Worm (Caenorhabditis elegans): ENCODE results near the gene Y47D3B.12.

DNA sequence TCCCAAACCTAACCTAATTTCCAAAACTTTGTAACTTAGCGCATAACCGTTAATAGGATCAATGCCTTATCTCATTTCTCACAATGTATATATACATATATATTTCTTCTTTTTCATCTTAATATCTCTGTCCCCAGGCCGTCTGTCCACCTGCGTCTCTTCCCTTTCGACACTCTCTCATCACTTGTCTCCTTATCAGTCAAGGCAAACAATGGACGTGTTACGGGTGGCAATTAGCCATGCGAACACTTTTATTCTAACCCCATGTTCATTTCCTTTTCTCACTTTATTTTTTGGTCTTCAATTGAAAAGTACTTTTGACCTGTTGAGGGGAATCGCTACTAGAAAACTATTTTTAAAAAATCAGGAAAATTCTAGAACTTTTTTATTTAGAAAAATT lies 45.4 kb upstream of the Y47D3B.12 start:
- no peak for TF ChIP-seq ama-1 (optimal IDR thresholded peaks at IDR 0.05)
- no peak for TF ChIP-seq mdl-1 (tag; optimal IDR thresholded peaks at IDR 0.05)
- no peak for TF ChIP-seq ceh-16 (tag; optimal IDR thresholded peaks at IDR 0.05)
- no peak for TF ChIP-seq nhr-43 (tag; optimal IDR thresholded peaks at IDR 0.05; ENCODE audit: poor library complexity, severe bottlenecking)
- TF ChIP-seq aly-2 (tag; optimal IDR thresholded peaks at IDR 0.05) = no peak
- TF ChIP-seq elt-3 (tag; optimal IDR thresholded peaks at IDR 0.05) = no peak
- peak; percentile 2 for TF ChIP-seq nfya-1 (tag; optimal IDR thresholded peaks at IDR 0.05; ENCODE audit: insufficient read depth)

Measured in whole organism, L3 larva.